Fruit fly (Drosophila melanogaster): ENCODE measurements around the gene Cyp304a1.
A peak's percentile ranks its signal among the peaks of the same experiment; 100 is the strongest.

Gene Cyp304a1

DNA sequence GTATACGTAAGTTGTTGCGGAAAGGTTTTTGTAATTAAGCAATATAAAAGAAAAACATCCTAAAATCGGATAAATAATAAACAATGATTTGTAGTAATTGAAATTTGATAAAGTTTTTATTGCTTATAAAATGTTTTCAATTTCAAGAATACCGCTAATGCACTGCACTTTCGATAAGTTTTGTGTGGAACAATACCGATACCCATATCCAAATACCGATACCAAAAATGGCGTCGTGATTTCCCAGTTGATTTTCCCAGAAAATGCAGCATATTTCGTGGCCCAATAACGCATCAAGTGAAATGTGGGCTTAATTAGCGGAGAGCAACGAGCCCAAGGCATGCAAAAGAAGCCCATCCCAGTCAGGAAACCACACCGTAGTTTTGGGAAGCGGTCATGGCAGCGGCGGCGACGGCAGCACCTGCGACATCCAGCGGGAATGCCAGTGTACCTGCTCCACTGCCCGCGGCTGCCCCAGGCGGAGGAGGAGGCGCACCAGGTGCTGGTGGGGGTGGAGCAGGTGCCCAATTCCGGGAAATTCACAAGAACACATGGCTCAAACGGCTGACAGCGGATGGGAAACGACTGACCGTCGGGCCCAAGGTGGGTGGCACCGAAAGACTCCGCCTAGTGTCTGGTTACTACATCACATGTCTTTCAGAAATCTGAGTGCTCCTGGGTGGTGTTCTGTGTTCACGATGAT, 22.4 kb downstream of the Cyp304a1 start, which contains the start of gene CG31342 (continued):
- TF ChIP-seq CG14860 (GFP tag; IDR thresholded peaks at IDR 0.05; ENCODE audit: partially characterized antibody) (peak; percentile 43), eve (GFP tag; optimal IDR thresholded peaks at IDR 0.05) (no peak), NK7.1 (GFP tag; optimal IDR thresholded peaks at IDR 0.05) (no peak), lola (GFP tag; optimal IDR thresholded peaks at IDR 0.05) (peak in 1 of 3 experiments; percentile 58), MTF-1 (GFP tag; optimal IDR thresholded peaks at IDR 0.05; ENCODE audit: borderline replicate concordance) (no peak), dan (GFP tag; IDR thresholded peaks at IDR 0.05) (no peak), CG17385 (GFP tag; optimal IDR thresholded peaks at IDR 0.05) (no peak), HmgZ (tag; optimal IDR thresholded peaks at IDR 0.05) (peak; percentile 39), Chrac-16 (GFP tag; optimal IDR thresholded peaks at IDR 0.05) (no peak), CG9876 (GFP tag; optimal IDR thresholded peaks at IDR 0.05) (no peak), Taf1 (GFP tag; IDR thresholded peaks at IDR 0.05) (0 out of 2 replicates have a peak, but pooled peaks have one; percentile 12), Bgb (GFP tag; IDR thresholded peaks at IDR 0.05; ENCODE audit: partially characterized antibody) (peak; percentile 76), ap (GFP tag; IDR thresholded peaks at IDR 0.05) (no peak), Jarid2 (GFP tag; optimal IDR thresholded peaks at IDR 0.05) (no peak), rib (GFP tag; IDR thresholded peaks at IDR 0.05) (no peak), CG17328 (GFP tag; IDR thresholded peaks at IDR 0.05) (no peak; the same call in 1 of the 2 replicates), Camta (GFP tag; optimal IDR thresholded peaks at IDR 0.05) (no peak), dati (GFP tag; IDR thresholded peaks at IDR 0.05) (no peak), trh (GFP tag; optimal IDR thresholded peaks at IDR 0.05) (no peak), jing (GFP tag; optimal IDR thresholded peaks at IDR 0.05) (no peak), Bteb2 (GFP tag; optimal IDR thresholded peaks at IDR 0.05) (peak; percentile 37), fd3F (GFP tag; optimal IDR thresholded peaks at IDR 0.05) (peak; percentile 41), Sox102F (GFP tag; optimal IDR thresholded peaks at IDR 0.05) (no peak), CG34376 (GFP tag; optimal IDR thresholded peaks at IDR 0.05) (peak; percentile 38), ara (GFP tag; IDR thresholded peaks at IDR 0.05) (no peak), seq (GFP tag; IDR thresholded peaks at IDR 0.05) (no peak), dm (GFP tag; optimal IDR thresholded peaks at IDR 0.05) (peak; percentile 46), Dad (GFP tag; optimal IDR thresholded peaks at IDR 0.05) (no peak), CG4328 (GFP tag; optimal IDR thresholded peaks at IDR 0.05) (peak; percentile 6), vvl (GFP tag; IDR thresholded peaks at IDR 0.05) (peak; percentile 63; the same call in 1 of the 2 replicates), NC2β (GFP tag; optimal IDR thresholded peaks at IDR 0.05) (no peak), CG32532 (GFP tag; IDR thresholded peaks at IDR 0.05) (peak; percentile 48; the same call in 1 of the 2 replicates), abd-A (tag; optimal IDR thresholded peaks at IDR 0.05) (no peak), Xrp1 (GFP tag; IDR thresholded peaks at IDR 0.05) (peak; percentile 55; the same call in 1 of the 2 replicates), Sry-δ (GFP tag; optimal IDR thresholded peaks at IDR 0.05) (peak; percentile 57), CG14710 (tag; optimal IDR thresholded peaks at IDR 0.05) (peak; percentile 70), Usf (GFP tag; optimal IDR thresholded peaks at IDR 0.05) (no peak), CG3838 (GFP tag; optimal IDR thresholded peaks at IDR 0.05) (no peak), sens (GFP tag) (peak; percentile 94), D (optimal IDR thresholded peaks at IDR 0.05) (no peak), D (GFP tag; optimal IDR thresholded peaks at IDR 0.05) (no peak), BEAF-32 (GFP tag; optimal IDR thresholded peaks at IDR 0.05) (peak; percentile 76), ab (GFP tag; optimal IDR thresholded peaks at IDR 0.05) (no peak), Ptx1 (GFP tag; IDR thresholded peaks at IDR 0.05) (peak; percentile 24; the same call in 1 of the 2 replicates), ac (GFP tag; optimal IDR thresholded peaks at IDR 0.05) (no peak), Dref (GFP tag; IDR thresholded peaks at IDR 0.05) (peak; percentile 70), CG6765 (GFP tag; optimal IDR thresholded peaks at IDR 0.05) (peak; percentile 22), Deaf1 (tag; optimal IDR thresholded peaks at IDR 0.05) (no peak), dmrt99B (tag; optimal IDR thresholded peaks at IDR 0.05) (no peak), CG34422 (GFP tag; IDR thresholded peaks at IDR 0.05) (no peak), Aef1 (GFP tag; IDR thresholded peaks at IDR 0.05) (no peak)
